Worm (Caenorhabditis elegans) whole organism, midembryonic: ENCODE data around the gene hrg-6.

Source experiments
- T22C8.4 ChIP-seq: fragments of 200-800 bp; sonication (Bioruptor generic); IDR thresholded peaks from 2 replicates; pipeline ENCODE4 v1.3.6; 2022; ENCODE audit warnings: missing genetic modification characterization, missing compliant biosample characterization
- cog-1 ChIP-seq: sonication (generic microtip); optimal IDR thresholded peaks from 2 replicates; lab custom pipeline; 2016; ENCODE audit warnings: missing genetic modification characterization, missing compliant biosample characterization
- flt-1 ChIP-seq: fragments of 200-800 bp; sonication (Bioruptor generic); IDR thresholded peaks from 2 replicates; pipeline ENCODE4 v1.3.6; 2022; ENCODE audit warnings: missing genetic modification characterization, missing compliant biosample characterization
- klf-2 ChIP-seq: fragments of 200-800 bp; sonication (Bioruptor generic); conservative IDR thresholded peaks from 2 replicates; pipeline ENCODE4 v1.3.6; 2022; ENCODE audit warnings: missing genetic modification reagents, missing genetic modification characterization, missing compliant biosample characterization
- med-1 ChIP-seq: sonication (generic microtip); optimal IDR thresholded peaks from 2 replicates; lab custom pipeline; 2017; ENCODE audit warnings: missing genetic modification characterization, mild to moderate bottlenecking, missing compliant biosample characterization, antibody characterized with exemption, missing genetic modification reagents; ENCODE audit not compliant: insufficient read depth
- ref-1 ChIP-seq: fragments of 200-800 bp; sonication (Bioruptor generic); conservative IDR thresholded peaks from 2 replicates; pipeline ENCODE4 v1.3.6; 2022; ENCODE audit warnings: missing genetic modification reagents, missing genetic modification characterization, missing compliant biosample characterization
- tab-1 ChIP-seq: fragments of 200-800 bp; sonication (Bioruptor generic); IDR thresholded peaks from 2 replicates; pipeline ENCODE4 v1.3.6; 2022; ENCODE audit warnings: missing genetic modification characterization, missing compliant biosample characterization
- ztf-23 ChIP-seq: fragments of 200-800 bp; sonication (Bioruptor generic); IDR thresholded peaks from 2 replicates; pipeline ENCODE4 v1.3.6; 2022; ENCODE audit warnings: missing genetic modification reagents, missing genetic modification characterization, missing compliant biosample characterization
- ztf-29 ChIP-seq: fragments of 200-800 bp; sonication (Bioruptor generic); IDR thresholded peaks from 2 replicates; pipeline ENCODE4 v1.3.6; 2022; ENCODE audit warnings: missing genetic modification reagents, missing genetic modification characterization, missing compliant biosample characterization

The hrg-6 gene

ce11 chrIV:11009928-11010327 is 22.5 kb upstream of the hrg-6 start:
- no peak for TF ChIP-seq klf-2 (GFP tag; lab: Robert Waterston, UW)
- TF ChIP-seq flt-1 (GFP tag; lab: Robert Waterston, UW) = no peak
- no peak for TF ChIP-seq ref-1 (GFP tag; lab: Robert Waterston, UW)
- TF ChIP-seq cog-1 = no peak
- TF ChIP-seq tab-1 (GFP tag; lab: Robert Waterston, UW) = no peak
- no peak for TF ChIP-seq ztf-23 (GFP tag; lab: Robert Waterston, UW)

- no peak for TF ChIP-seq ref-1 (GFP tag; lab: Robert Waterston, UW)
- TF ChIP-seq cog-1 = no peak
- no peak for TF ChIP-seq flt-1 (GFP tag; lab: Robert Waterston, UW)
- TF ChIP-seq ztf-29 = no peak
- no peak for TF ChIP-seq ztf-23 (GFP tag; lab: Robert Waterston, UW)
- TF ChIP-seq T22C8.4 (GFP tag; lab: Robert Waterston, UW) = no peak
- no peak for TF ChIP-seq tab-1 (GFP tag; lab: Robert Waterston, UW)
- no peak for TF ChIP-seq med-1 (GFP tag; lab: Kevin White, UChicago)
- no peak for TF ChIP-seq klf-2 (GFP tag; lab: Robert Waterston, UW)
Observed at ce11 chrIV:11011920-11012319, 20.5 kb upstream of the hrg-6 start, which contains the start of gene ndx-9. Gene ndx-9 (minus strand): TSS chrIV:11012020.

DNA sequence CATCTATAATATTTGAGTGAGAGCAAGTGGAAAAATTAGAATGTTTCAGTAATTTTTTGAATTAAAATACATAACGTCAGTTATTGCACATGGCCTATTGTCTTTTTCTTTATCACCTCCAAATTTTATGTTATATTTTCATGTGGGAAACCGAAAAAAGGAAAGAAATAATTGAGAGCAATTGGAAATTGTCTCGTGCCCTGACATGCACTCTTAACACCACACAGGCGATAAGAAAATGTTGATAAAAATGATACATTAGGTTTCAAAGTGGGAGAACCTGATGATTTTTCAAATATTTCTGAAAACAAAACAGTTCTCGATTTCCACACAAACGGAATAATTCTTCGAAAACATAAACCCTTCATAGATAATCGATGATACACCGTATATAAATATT is 16.5 kb upstream of the hrg-6 start, which contains the start of gene F13H10.3:
F13H10.3 (minus strand) TSS at position 73 of the 400 bp plus-strand sequence.
- TF ChIP-seq T22C8.4 (GFP tag; lab: Robert Waterston, UW) (no peak), ztf-29 (no peak), med-1 (GFP tag; lab: Kevin White, UChicago) (no peak), klf-2 (GFP tag; lab: Robert Waterston, UW) (no peak), ztf-23 (GFP tag; lab: Robert Waterston, UW) (no peak), ref-1 (GFP tag; lab: Robert Waterston, UW) (no peak), cog-1 (no peak), tab-1 (GFP tag; lab: Robert Waterston, UW) (no peak), flt-1 (GFP tag; lab: Robert Waterston, UW) (no peak)

DNA sequence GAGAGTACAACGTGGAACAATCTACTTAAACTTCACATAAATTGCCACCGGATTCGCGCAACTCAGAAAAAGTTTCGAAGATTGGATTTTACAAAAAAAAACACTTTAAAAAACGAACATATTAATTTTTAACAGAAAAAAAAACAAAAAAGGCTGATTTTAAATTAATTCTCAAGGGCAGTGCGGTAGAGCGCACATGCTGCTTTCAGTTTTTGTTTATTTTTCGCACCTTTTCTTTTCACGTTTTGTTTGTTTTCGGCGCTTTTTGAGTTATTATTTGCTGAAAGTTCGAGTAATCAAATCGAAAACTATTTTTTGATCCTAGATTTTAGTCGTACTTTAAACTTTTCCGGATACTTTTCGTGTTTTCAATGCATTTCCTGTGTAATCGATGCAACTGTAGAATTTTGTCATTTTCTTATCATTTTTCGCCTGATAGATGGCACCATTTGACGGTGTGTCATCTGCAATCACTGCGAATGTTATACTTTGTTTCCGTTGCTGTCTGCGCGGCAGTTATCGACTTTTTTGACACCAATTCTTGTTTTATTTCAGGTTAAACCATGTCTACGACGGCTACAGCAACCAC is 12.3 kb upstream of the hrg-6 start, which contains the start of gene F13H10.8:
F13H10.8 (plus strand) TSS at position 556 of the 589 bp plus-strand sequence.
- no peak for TF ChIP-seq tab-1 (GFP tag; lab: Robert Waterston, UW)
- TF ChIP-seq med-1 (GFP tag; lab: Kevin White, UChicago) = no peak
- no peak for TF ChIP-seq T22C8.4 (GFP tag; lab: Robert Waterston, UW)
- no peak for TF ChIP-seq flt-1 (GFP tag; lab: Robert Waterston, UW)
- no peak for TF ChIP-seq ref-1 (GFP tag; lab: Robert Waterston, UW)
- no peak for TF ChIP-seq ztf-29
- no peak for TF ChIP-seq klf-2 (GFP tag; lab: Robert Waterston, UW)
- no peak for TF ChIP-seq ztf-23 (GFP tag; lab: Robert Waterston, UW)
- no peak for TF ChIP-seq cog-1

DNA sequence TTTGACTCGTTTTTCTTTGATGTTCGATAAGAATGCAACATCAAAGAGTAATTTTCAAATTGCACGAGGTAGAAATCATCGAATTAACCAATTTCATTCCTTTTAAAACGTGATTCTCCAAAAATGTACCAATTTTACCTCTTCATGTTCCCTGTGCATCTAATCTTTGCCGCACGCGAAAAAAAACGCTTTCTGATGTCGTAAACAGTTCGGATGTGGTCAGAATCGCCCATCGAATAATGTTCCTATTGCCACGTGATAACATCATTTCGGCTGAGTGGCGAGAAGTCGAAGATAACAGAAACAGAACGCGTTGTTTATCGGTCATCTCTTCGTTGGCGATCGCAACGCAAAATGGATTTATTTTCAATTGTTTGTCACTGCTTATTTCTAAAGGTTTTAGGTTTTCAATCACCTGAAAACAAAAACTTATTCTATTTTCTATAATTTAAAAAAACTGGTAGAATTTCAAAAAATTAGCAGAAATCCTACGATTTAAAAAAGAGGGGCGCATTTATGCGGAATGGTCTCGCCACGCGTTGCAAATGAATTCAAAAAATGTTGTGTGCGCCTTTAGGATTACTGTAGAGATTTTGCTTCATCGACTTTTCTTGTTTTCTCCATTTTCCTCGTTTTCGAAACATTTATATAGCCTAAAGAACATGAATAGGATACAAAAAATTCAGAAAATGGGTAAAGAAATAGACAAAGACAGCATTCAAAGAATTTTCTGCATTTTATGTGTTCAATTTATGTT is 10.7 kb upstream of the hrg-6 start, which contains the start of gene mogs-1:
mogs-1 (minus strand) TSS at position 417 of the 757 bp plus-strand sequence.
- no peak for TF ChIP-seq ref-1 (GFP tag; lab: Robert Waterston, UW)
- no peak for TF ChIP-seq ztf-29
- TF ChIP-seq ztf-23 (GFP tag; lab: Robert Waterston, UW) = no peak
- no peak for TF ChIP-seq flt-1 (GFP tag; lab: Robert Waterston, UW)
- no peak for TF ChIP-seq med-1 (GFP tag; lab: Kevin White, UChicago)
- no peak for TF ChIP-seq cog-1
- no peak for TF ChIP-seq tab-1 (GFP tag; lab: Robert Waterston, UW)
- TF ChIP-seq T22C8.4 (GFP tag; lab: Robert Waterston, UW) = no peak
- TF ChIP-seq klf-2 (GFP tag; lab: Robert Waterston, UW) = no peak

DNA sequence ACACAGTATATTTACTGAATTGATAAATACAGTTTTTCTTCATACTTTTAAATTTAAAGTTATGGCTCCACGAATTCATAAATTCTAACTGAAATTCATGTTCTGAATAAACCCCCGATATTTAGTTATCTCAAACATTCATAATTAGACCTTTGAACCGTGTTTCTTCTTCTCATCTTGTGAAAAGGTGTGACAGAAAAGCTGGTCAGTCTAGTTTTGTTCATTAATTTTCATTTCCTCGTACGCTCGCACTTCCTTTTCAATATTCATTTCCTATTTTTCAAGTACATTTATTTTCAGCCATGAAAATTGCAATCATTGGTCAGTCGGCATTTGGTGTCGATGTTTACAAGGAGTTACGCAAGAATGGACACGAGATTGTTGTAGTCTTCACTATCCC is 10.1 kb upstream of the hrg-6 start, which contains the start of gene alh-3:
alh-3 (plus strand) TSS at position 301 of the 400 bp plus-strand sequence.
- TF ChIP-seq ztf-23 (GFP tag; lab: Robert Waterston, UW) (no peak), cog-1 (no peak), ztf-29 (no peak), tab-1 (GFP tag; lab: Robert Waterston, UW) (no peak), ref-1 (GFP tag; lab: Robert Waterston, UW) (no peak), T22C8.4 (GFP tag; lab: Robert Waterston, UW) (no peak)

- TF ChIP-seq med-1 (GFP tag; lab: Kevin White, UChicago) (peak; percentile 94), tab-1 (GFP tag; lab: Robert Waterston, UW) (peak; percentile 100), ref-1 (GFP tag; lab: Robert Waterston, UW) (peak; percentile 99), ztf-23 (GFP tag; lab: Robert Waterston, UW) (peak; percentile 97), cog-1 (peak; percentile 99), ztf-29 (peak; percentile 97), flt-1 (GFP tag; lab: Robert Waterston, UW) (peak; percentile 99), klf-2 (GFP tag; lab: Robert Waterston, UW) (peak; percentile 97), T22C8.4 (GFP tag; lab: Robert Waterston, UW) (peak; percentile 96)
Observed at ce11 chrIV:11025941-11026340, 6.4 kb upstream of the hrg-6 start.

ce11 chrIV:11026648-11027047 is 5.7 kb upstream of the hrg-6 start:
- 0 out of 2 replicates have a peak, but pooled peaks have one; percentile 11 for TF ChIP-seq T22C8.4 (GFP tag; lab: Robert Waterston, UW)
- no peak for TF ChIP-seq tab-1 (GFP tag; lab: Robert Waterston, UW)

DNA sequence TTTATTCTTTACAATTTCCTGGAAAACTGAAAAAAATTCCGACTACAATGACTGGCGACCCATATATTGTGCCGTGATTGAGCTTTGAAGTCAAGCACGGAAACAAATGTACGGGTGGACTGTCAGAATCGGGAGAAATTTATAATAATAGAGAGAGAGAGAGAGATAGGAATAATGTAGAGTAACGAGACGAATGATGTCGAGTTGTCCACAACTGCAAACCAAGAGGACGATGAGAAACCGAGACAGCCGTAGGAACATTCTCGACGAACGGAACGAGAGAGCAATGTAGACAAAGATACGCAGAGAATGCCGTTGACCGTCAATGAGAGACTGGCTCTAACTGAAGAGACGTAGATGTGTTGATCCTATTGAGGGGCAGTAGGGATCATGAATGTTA is 4.8 kb upstream of the hrg-6 start:
- TF ChIP-seq med-1 (GFP tag; lab: Kevin White, UChicago) = no peak
- TF ChIP-seq flt-1 (GFP tag; lab: Robert Waterston, UW) = peak; percentile 76; the same call in 1 of the 2 replicates
- TF ChIP-seq klf-2 (GFP tag; lab: Robert Waterston, UW) = no peak
- TF ChIP-seq cog-1 = peak; percentile 76
- TF ChIP-seq ztf-29 = no peak
- no peak for TF ChIP-seq tab-1 (GFP tag; lab: Robert Waterston, UW)
- TF ChIP-seq ztf-23 (GFP tag; lab: Robert Waterston, UW) = no peak
- TF ChIP-seq ref-1 (GFP tag; lab: Robert Waterston, UW) = no peak
- no peak for TF ChIP-seq T22C8.4 (GFP tag; lab: Robert Waterston, UW)
